Worm (Caenorhabditis elegans): ENCODE results near the gene zhp-4.

zhp-4 gene

DNA sequence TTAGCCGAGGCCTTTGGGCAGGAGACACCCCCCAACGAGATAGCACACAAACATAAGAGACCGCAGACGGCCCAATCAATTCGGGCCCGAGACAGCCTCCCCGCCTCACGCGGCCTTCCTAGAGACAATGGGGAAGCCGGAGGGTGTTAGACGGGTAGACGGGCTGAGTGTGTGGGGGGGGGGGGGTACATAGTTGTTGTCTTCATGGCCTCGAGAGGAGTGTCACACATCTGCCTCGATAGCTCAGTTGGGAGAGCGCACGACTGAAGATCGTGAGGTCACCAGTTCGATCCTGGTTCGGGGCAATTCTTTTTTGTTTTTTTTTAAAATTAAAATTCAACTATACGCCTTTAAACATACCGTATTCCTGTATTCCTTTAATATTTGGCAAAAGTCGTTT is 24.2 kb upstream of the zhp-4 start (continued):
- TF ChIP-seq snpc-1.2 (GFP tag; IDR thresholded peaks at IDR 0.05), result peak; percentile 69
- TF ChIP-seq zip-11 (GFP tag; IDR thresholded peaks at IDR 0.05), result no peak
- TF ChIP-seq lin-38 (GFP tag; IDR thresholded peaks at IDR 0.05), result peak; percentile 82
- no peak for TF ChIP-seq nhr-76 (tag; optimal IDR thresholded peaks at IDR 0.05)
- TF ChIP-seq zag-1 (tag; optimal IDR thresholded peaks at IDR 0.05), result no peak
- TF ChIP-seq hlh-11 (tag; optimal IDR thresholded peaks at IDR 0.05), result no peak
- TF ChIP-seq lim-7 (GFP tag; IDR thresholded peaks at IDR 0.05), result peak; percentile 91
- no peak for TF ChIP-seq nhr-6 (tag; optimal IDR thresholded peaks at IDR 0.05)
- peak; percentile 62 for TF ChIP-seq nhr-111 (GFP tag; optimal IDR thresholded peaks at IDR 0.05)
- peak in 1 of 2 experiments; percentile 65 for TF ChIP-seq lsy-2 (tag; optimal IDR thresholded peaks at IDR 0.05)
- TF ChIP-seq aly-2 (tag; optimal IDR thresholded peaks at IDR 0.05), result no peak
- no peak for TF ChIP-seq skn-1 (tag; optimal IDR thresholded peaks at IDR 0.05)
- TF ChIP-seq cey-2 (tag; optimal IDR thresholded peaks at IDR 0.05; ENCODE audit: borderline replicate concordance, insufficient read depth), result no peak
- peak; percentile 53 for TF ChIP-seq dve-1 (tag; optimal IDR thresholded peaks at IDR 0.05; ENCODE audit: insufficient read depth)
- peak; percentile 89 for TF ChIP-seq ctbp-1 (GFP tag; IDR thresholded peaks at IDR 0.05)
- peak; percentile 95 for TF ChIP-seq egl-43 (GFP tag; IDR thresholded peaks at IDR 0.05)
- TF ChIP-seq php-3 (GFP tag; IDR thresholded peaks at IDR 0.05), result no peak; the same call in 1 of the 2 replicates
- no peak for TF ChIP-seq ces-1 (GFP tag; optimal IDR thresholded peaks at IDR 0.05)
- TF ChIP-seq duxl-1 (tag; optimal IDR thresholded peaks at IDR 0.05; ENCODE audit: poor library complexity), result no peak
- TF ChIP-seq tag-97 (GFP tag; IDR thresholded peaks at IDR 0.05), result no peak
- TF ChIP-seq ZK546.5 (tag; optimal IDR thresholded peaks at IDR 0.05), result no peak
- TF ChIP-seq F37D6.2 (tag; optimal IDR thresholded peaks at IDR 0.05), result no peak
- TF ChIP-seq nhr-48 (tag; optimal IDR thresholded peaks at IDR 0.05), result peak; percentile 51
- peak; percentile 13 for TF ChIP-seq nhr-25 (tag; optimal IDR thresholded peaks at IDR 0.05; ENCODE audit: borderline replicate concordance, insufficient read depth)
- no peak for TF ChIP-seq nhr-237 (tag; optimal IDR thresholded peaks at IDR 0.05)
- TF ChIP-seq ceh-44 (GFP tag; IDR thresholded peaks at IDR 0.05), result peak; percentile 62; the same call in 1 of the 2 replicates
- no peak for TF ChIP-seq zip-2 (tag; optimal IDR thresholded peaks at IDR 0.05)
- peak; percentile 20 for TF ChIP-seq zfp-2 (tag; optimal IDR thresholded peaks at IDR 0.05)
- peak; percentile 88 for TF ChIP-seq arid-1 (GFP tag; conservative IDR thresholded peaks at IDR 0.05)
- TF ChIP-seq pqm-1 (tag; optimal IDR thresholded peaks at IDR 0.05), result no peak
- no peak for TF ChIP-seq ztf-11 (tag; optimal IDR thresholded peaks at IDR 0.05)
- no peak for TF ChIP-seq saeg-2 (GFP tag; IDR thresholded peaks at IDR 0.05)
- no peak for TF ChIP-seq daf-19 (GFP tag; conservative IDR thresholded peaks at IDR 0.05)
- TF ChIP-seq T26A8.4 (GFP tag; IDR thresholded peaks at IDR 0.05), result no peak
- no peak for TF ChIP-seq mxl-2 (GFP tag; conservative IDR thresholded peaks at IDR 0.05)
- no peak for TF ChIP-seq unc-130 (GFP tag; optimal IDR thresholded peaks at IDR 0.05)
- TF ChIP-seq F26F4.8 (GFP tag; conservative IDR thresholded peaks at IDR 0.05), result peak; percentile 78
- peak; percentile 81 for TF ChIP-seq madf-9 (GFP tag; conservative IDR thresholded peaks at IDR 0.05)
- no peak for TF ChIP-seq unc-62 (GFP tag; optimal IDR thresholded peaks at IDR 0.05 in 1 of 2)
- no peak for TF ChIP-seq unc-62 (tag; optimal IDR thresholded peaks at IDR 0.05)
- no peak for TF ChIP-seq lin-39 (tag; optimal IDR thresholded peaks at IDR 0.05)
- no peak for TF ChIP-seq daf-8 (GFP tag; IDR thresholded peaks at IDR 0.05)
- no peak for TF ChIP-seq aha-1 (tag)
- peak; percentile 95 for TF ChIP-seq set-16 (GFP tag; IDR thresholded peaks at IDR 0.05)
- TF ChIP-seq vab-7 (GFP tag; IDR thresholded peaks at IDR 0.05), result peak; percentile 81
- no peak for TF ChIP-seq spr-3 (GFP tag; optimal IDR thresholded peaks at IDR 0.05)
- TF ChIP-seq mdl-1 (tag; optimal IDR thresholded peaks at IDR 0.05), result peak in 1 of 2 experiments; percentile 15
- no peak for TF ChIP-seq mdt-29 (GFP tag; IDR thresholded peaks at IDR 0.05)
- TF ChIP-seq nhr-11 (tag; optimal IDR thresholded peaks at IDR 0.05), result no peak
- no peak for TF ChIP-seq ama-1 (optimal IDR thresholded peaks at IDR 0.05)
- peak; percentile 34 for TF ChIP-seq rbr-2 (tag; optimal IDR thresholded peaks at IDR 0.05)
- peak; percentile 74 for TF ChIP-seq tra-1 (GFP tag; IDR thresholded peaks at IDR 0.05)

All from whole organism, L4 larva.